Worm (Caenorhabditis elegans) whole organism, late embryonic: ENCODE measurements around the gene B0462.5.

Experiments
- F13H6.1 ChIP-seq: sonication (generic microtip); optimal IDR thresholded peaks from 2 replicates; lab custom pipeline; 2016; ENCODE audit warnings: missing genetic modification characterization, missing compliant biosample characterization
- K09A11.1 ChIP-seq: sonication (generic microtip); optimal IDR thresholded peaks from 2 replicates; lab custom pipeline; 2017; ENCODE audit warnings: antibody characterized with exemption, mild to moderate bottlenecking, missing genetic modification characterization, missing compliant biosample characterization; ENCODE audit not compliant: insufficient read depth
- T23F11.4 ChIP-seq: fragments of 200-800 bp; sonication (Bioruptor generic); optimal IDR thresholded peaks from 2 replicates; lab custom pipeline; 2018; ENCODE audit warnings: mild to moderate bottlenecking, missing genetic modification characterization, missing compliant biosample characterization
- Y22D7AL.16 ChIP-seq: sonication (generic microtip); optimal IDR thresholded peaks from 2 replicates; lab custom pipeline; 2016; ENCODE audit warnings: missing genetic modification characterization, missing compliant biosample characterization
- ahr-1 ChIP-seq: sonication (generic microtip); optimal IDR thresholded peaks from 2 replicates; lab custom pipeline; 2016; ENCODE audit warnings: missing genetic modification characterization, missing compliant biosample characterization
- ama-1 ChIP-seq: fragments of 150-350 bp; optimal IDR thresholded peaks from 2 replicates; lab custom pipeline; 2014
- ceh-14 ChIP-seq: sonication (generic microtip); optimal IDR thresholded peaks from 2 replicates; lab custom pipeline; 2016; ENCODE audit warnings: missing genotype, missing genetic modification characterization, missing compliant biosample characterization
- ceh-22 ChIP-seq: sonication (generic microtip); optimal IDR thresholded peaks from 2 replicates; lab custom pipeline; 2017; ENCODE audit warnings: missing biosample characterization, missing genetic modification characterization
- ceh-24 ChIP-seq: sonication (generic microtip); optimal IDR thresholded peaks from 2 replicates; lab custom pipeline; 2016; ENCODE audit warnings: mild to moderate bottlenecking, missing genetic modification characterization, missing compliant biosample characterization
- ceh-30 ChIP-seq: fragments of 150-350 bp; optimal IDR thresholded peaks from 2 replicates; lab custom pipeline; 2014; ENCODE audit warnings: missing biosample characterization, missing genetic modification characterization
- ceh-48 ChIP-seq: sonication (generic microtip); optimal IDR thresholded peaks from 2 replicates; lab custom pipeline; 2016; ENCODE audit warnings: missing genetic modification characterization, inconsistent platforms, missing compliant biosample characterization
- ceh-9 ChIP-seq: sonication (generic microtip); optimal IDR thresholded peaks from 2 replicates; lab custom pipeline; 2016; ENCODE audit warnings: mild to moderate bottlenecking, missing genetic modification characterization, inconsistent platforms, missing compliant biosample characterization
- che-1 ChIP-seq: sonication (generic microtip); optimal IDR thresholded peaks from 2 replicates; lab custom pipeline; 2016; ENCODE audit warnings: mild to moderate bottlenecking, missing genetic modification characterization, missing compliant biosample characterization
- dve-1 ChIP-seq: sonication (generic microtip); optimal IDR thresholded peaks from 2 replicates; lab custom pipeline; 2017; ENCODE audit warnings: antibody characterized with exemption, mild to moderate bottlenecking, missing genetic modification characterization, missing compliant biosample characterization
- elt-4 ChIP-seq: sonication (generic microtip); optimal IDR thresholded peaks from 2 replicates; lab custom pipeline; 2016; ENCODE audit warnings: missing genetic modification characterization, missing compliant biosample characterization
- fax-1 ChIP-seq: sonication (generic microtip); optimal IDR thresholded peaks from 2 replicates; lab custom pipeline; 2016; ENCODE audit warnings: missing genotype, missing genetic modification characterization, missing compliant biosample characterization
- fkh-10 ChIP-seq: fragments of 150-350 bp; optimal IDR thresholded peaks from 2 replicates; lab custom pipeline; 2014; ENCODE audit warnings: missing biosample characterization, missing genetic modification reagents, missing genetic modification characterization
- hlh-13 ChIP-seq: fragments of 200-800 bp; sonication (Bioruptor generic); optimal IDR thresholded peaks from 2 replicates; lab custom pipeline; 2018; ENCODE audit warnings: mild to moderate bottlenecking, missing genetic modification characterization, missing compliant biosample characterization
- hlh-15 ChIP-seq: sonication (generic microtip); optimal IDR thresholded peaks from 2 replicates; lab custom pipeline; 2016; ENCODE audit warnings: missing genetic modification characterization, missing compliant biosample characterization
- hlh-30 ChIP-seq: sonication (generic microtip); optimal IDR thresholded peaks from 2 replicates; lab custom pipeline; 2017; ENCODE audit warnings: antibody characterized with exemption, missing genetic modification characterization, missing compliant biosample characterization; ENCODE audit not compliant: insufficient read depth
- hlh-6 ChIP-seq: sonication (generic microtip); optimal IDR thresholded peaks from 2 replicates; lab custom pipeline; 2016; ENCODE audit warnings: missing genotype, missing genetic modification characterization, missing compliant biosample characterization
- hlh-8 ChIP-seq: sonication (generic microtip); optimal IDR thresholded peaks from 2 replicates; lab custom pipeline; 2016; ENCODE audit warnings: missing genotype, missing genetic modification characterization, missing compliant biosample characterization
- lim-6 ChIP-seq: sonication (generic microtip); optimal IDR thresholded peaks from 2 replicates; lab custom pipeline; 2016; ENCODE audit warnings: missing genetic modification characterization, missing compliant biosample characterization
- lin-11 ChIP-seq: fragments of 200-800 bp; sonication (Bioruptor generic); optimal IDR thresholded peaks from 2 replicates; lab custom pipeline; 2018; ENCODE audit warnings: mild to moderate bottlenecking, missing genetic modification characterization, missing compliant biosample characterization
- madf-2 ChIP-seq: sonication (generic microtip); optimal IDR thresholded peaks from 2 replicates; lab custom pipeline; 2017; ENCODE audit warnings: missing genetic modification characterization, missing compliant biosample characterization
- nfya-1 ChIP-seq: sonication (generic microtip); optimal IDR thresholded peaks from 2 replicates; lab custom pipeline; 2017; ENCODE audit warnings: missing genetic modification characterization, mild to moderate bottlenecking, missing compliant biosample characterization, antibody characterized with exemption, moderate library complexity
- pha-4 ChIP-seq: fragments of 150-350 bp; optimal IDR thresholded peaks from 2 replicates; lab custom pipeline; 2018; ENCODE audit warnings: missing biosample characterization, missing genetic modification reagents, missing genetic modification characterization
- rnt-1 ChIP-seq: sonication (generic microtip); optimal IDR thresholded peaks from 2 replicates; lab custom pipeline; 2016; ENCODE audit warnings: missing genetic modification characterization, missing compliant biosample characterization
- sdc-2 ChIP-seq: sonication (generic microtip); optimal IDR thresholded peaks from 2 replicates; lab custom pipeline; 2016; ENCODE audit warnings: missing genotype, missing genetic modification characterization, missing compliant biosample characterization
- sox-2 ChIP-seq: fragments of 200-800 bp; sonication (Bioruptor generic); IDR thresholded peaks from 2 replicates; pipeline ENCODE4 v1.3.6; 2022; ENCODE audit warnings: missing genetic modification reagents, missing genetic modification characterization, missing compliant biosample characterization
- unc-42 ChIP-seq: sonication (generic microtip); optimal IDR thresholded peaks from 2 replicates; lab custom pipeline; 2016; ENCODE audit warnings: missing genotype, missing genetic modification characterization, missing compliant biosample characterization
- unc-55 ChIP-seq: sonication (generic microtip); optimal IDR thresholded peaks from 2 replicates; lab custom pipeline; 2017; ENCODE audit warnings: missing biosample characterization, missing genetic modification reagents, missing genetic modification characterization

B0462.5 gene

DNA sequence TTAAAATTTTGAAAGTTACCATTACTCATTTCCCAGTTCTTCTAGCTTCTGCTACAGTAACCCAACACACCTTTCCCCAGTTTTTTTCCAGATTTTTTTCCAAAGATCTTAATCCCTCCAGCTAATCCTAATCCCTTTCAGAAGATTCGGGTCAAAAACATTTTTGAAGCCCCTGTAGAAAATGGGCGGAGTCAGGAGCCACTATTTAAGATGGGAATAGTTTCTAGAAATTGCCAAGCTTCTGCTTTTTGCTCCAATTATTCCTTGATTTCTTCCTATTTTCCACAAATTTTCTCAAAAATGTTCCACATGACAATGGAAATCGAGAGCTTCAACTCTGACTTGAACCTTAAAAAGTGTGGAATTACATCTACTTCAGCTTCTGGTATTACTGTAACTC, 41.4 kb upstream of the B0462.5 start, which contains the start of gene C08E8.9:
TSS of gene C08E8.9 (plus strand) at position 301 of the 400 bp plus-strand sequence.
- TF ChIP-seq K09A11.1 (tag; lab: Kevin White, UChicago) (no peak), unc-55 (GFP tag; lab: Kevin White, UChicago) (no peak), hlh-30 (tag; lab: Kevin White, UChicago) (no peak), dve-1 (tag; lab: Kevin White, UChicago) (no peak), F13H6.1 (no peak), che-1 (tag; lab: Kevin White, UChicago) (no peak)

DNA sequence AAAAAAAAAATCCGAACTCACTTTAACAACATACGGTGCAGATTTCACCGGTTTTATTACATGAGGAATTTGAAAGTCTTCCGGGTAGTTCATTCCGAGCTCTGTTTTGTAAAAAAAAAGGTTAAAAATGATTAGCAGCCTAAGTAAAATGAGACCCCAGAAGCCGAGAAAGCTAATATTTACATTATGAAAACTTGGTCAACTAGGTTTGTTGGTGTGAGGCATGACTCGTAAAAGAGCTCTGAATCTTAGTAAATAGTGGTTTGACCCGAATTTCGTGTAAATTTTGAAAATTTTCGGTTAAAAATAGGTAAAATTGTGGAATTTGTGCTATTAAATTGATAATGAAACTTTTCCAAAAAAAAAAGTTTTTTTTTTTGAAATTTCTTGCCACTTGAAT, 39.3 kb upstream of the B0462.5 start, which contains the start of gene C08E8.1:
TSS of gene C08E8.1 (minus strand) at position 101 of the 400 bp plus-strand sequence.
- no peak for TF ChIP-seq T23F11.4 (GFP tag; lab: Kevin White, UChicago)
- no peak for TF ChIP-seq Y22D7AL.16 (tag; lab: Kevin White, UChicago)
- no peak for TF ChIP-seq rnt-1 (tag; lab: Kevin White, UChicago)

DNA sequence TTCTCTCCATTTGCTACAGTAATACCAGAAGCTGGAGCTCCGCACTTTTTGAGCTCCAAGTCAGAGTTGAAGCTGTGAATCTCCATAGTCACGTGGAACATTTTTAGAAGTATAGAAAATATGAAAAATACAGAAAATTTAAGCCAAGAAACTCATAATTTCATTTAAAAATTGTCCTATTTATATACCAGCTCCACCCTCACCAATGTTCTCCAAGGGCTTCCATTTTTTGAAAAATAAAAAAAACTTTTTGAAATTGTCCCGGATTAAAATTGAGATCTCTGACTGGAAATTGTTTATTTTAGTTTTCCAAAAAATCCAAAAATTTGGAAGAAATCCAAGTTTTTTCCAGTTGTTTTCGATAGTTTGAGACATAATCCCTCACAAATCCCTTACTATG, 36.8 kb upstream of the B0462.5 start, which contains the start of gene C08E8.5:
TSS of gene C08E8.5 (minus strand) at position 101 of the 400 bp plus-strand sequence.
- TF ChIP-seq ama-1: no peak
- no peak for TF ChIP-seq madf-2 (tag; lab: Kevin White, UChicago)
- no peak for TF ChIP-seq hlh-8
- TF ChIP-seq ceh-22: no peak
- TF ChIP-seq sox-2 (GFP tag; lab: Robert Waterston, UW): no peak
- TF ChIP-seq fax-1: no peak
- TF ChIP-seq hlh-30 (tag; lab: Kevin White, UChicago): no peak

DNA sequence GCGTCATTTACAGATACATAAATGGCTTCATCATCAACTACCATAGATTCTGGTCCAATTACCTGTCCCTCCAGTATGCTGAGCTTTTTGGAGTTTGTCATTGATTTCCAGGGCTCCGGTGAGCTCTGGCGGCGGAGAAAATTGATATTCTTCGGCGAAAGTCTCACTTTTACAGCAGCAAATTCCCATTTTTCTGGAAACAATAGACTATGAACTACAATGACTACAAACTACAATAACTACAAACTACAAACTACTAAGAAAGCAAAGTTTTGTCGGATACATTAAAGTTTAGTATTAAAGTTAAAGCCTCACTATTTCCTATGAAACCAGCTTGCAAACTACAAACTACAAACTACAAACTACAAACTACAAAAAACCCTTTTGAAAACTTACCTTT, 32.6 kb upstream of the B0462.5 start, which contains the start of gene C08E8.2:
TSS of gene C08E8.2 (minus strand) at position 101 of the 400 bp plus-strand sequence.
- no peak for TF ChIP-seq ceh-24
- no peak for TF ChIP-seq lim-6 (tag; lab: Kevin White, UChicago)
- no peak for TF ChIP-seq pha-4 (tag; lab: Kevin White, UChicago)
- no peak for TF ChIP-seq elt-4 (tag; lab: Kevin White, UChicago)
- TF ChIP-seq hlh-13 (GFP tag; lab: Kevin White, UChicago): no peak
- TF ChIP-seq ceh-9 (tag; lab: Kevin White, UChicago): no peak
- no peak for TF ChIP-seq ceh-14 (tag; lab: Kevin White, UChicago)
- TF ChIP-seq ceh-48: no peak
- TF ChIP-seq, all 69 proteins: peak for 0

DNA sequence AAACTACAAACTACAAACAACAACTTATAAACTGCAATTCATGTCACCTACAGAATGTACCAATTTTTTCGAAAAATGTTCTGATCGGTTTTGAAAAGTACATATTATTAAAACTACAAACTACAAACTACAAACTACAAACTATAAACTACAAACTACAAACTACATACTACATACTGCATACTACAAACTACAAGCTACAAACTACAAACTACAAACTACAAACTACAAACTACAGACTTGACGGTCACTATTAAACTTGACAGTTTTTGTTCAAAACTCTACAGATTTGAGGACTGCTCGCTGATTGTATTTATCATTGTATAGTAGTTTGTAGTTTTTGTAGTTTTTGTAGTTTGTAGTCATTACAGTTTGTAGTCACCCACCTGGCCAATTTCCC, 31.2 kb upstream of the B0462.5 start:
- TF ChIP-seq ceh-30 (tag; lab: Kevin White, UChicago): peak; percentile 28
- TF ChIP-seq sdc-2: no peak
- TF ChIP-seq lin-11 (tag; lab: Kevin White, UChicago): no peak
- no peak for TF ChIP-seq nfya-1 (tag; lab: Kevin White, UChicago)

DNA sequence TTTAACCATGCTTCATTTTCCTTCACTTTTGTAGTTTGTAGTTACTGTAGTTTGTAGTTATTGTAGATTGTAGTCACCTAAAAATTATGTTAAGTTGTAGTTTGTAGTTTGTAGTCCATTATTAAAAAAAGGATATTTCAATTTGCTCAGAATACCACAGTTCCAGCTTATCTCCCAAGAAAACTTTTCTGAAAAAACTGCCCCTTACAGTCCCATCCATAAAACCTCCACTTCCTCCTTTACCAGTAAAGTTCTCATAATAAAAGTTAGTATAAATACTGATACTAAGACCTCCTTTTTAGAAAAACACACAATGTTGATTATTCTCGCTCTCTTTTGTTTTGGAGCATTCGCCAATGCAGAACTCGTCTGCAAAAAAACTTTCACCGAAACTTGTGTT, 27.6 kb upstream of the B0462.5 start, which contains the start of gene C08E8.11:
TSS of gene C08E8.11 (plus strand) at position 301 of the 400 bp plus-strand sequence.
- TF ChIP-seq fkh-10 (GFP tag; lab: Kevin White, UChicago) (no peak), unc-42 (tag; lab: Kevin White, UChicago) (no peak), elt-4 (tag; lab: Kevin White, UChicago) (no peak), hlh-6 (tag; lab: Kevin White, UChicago) (no peak), hlh-15 (tag; lab: Kevin White, UChicago) (no peak), ahr-1 (tag; lab: Kevin White, UChicago) (no peak), ceh-30 (tag; lab: Kevin White, UChicago) (no peak), ceh-48 (no peak), hlh-13 (GFP tag; lab: Kevin White, UChicago) (no peak)
